Fruit fly (Drosophila melanogaster) whole organism, wandering third instar larva: Measurements from ENCODE around the gene CG14852.

ENCODE experiments used
- Abd-B ChIP-seq: fragments of >200 bp; optimal IDR thresholded peaks from 2 replicates; lab custom pipeline; 2017; ENCODE audit warnings: missing biosample characterization, missing genetic modification characterization
- CrebA ChIP-seq: fragments of 200-800 bp; sonication (Bioruptor generic); optimal IDR thresholded peaks from 2 replicates; lab custom pipeline; 2016; ENCODE audit warnings: missing biosample characterization, mild to moderate bottlenecking, missing genetic modification characterization, borderline replicate concordance
- Dfd ChIP-seq: fragments of >200 bp; optimal IDR thresholded peaks from 2 replicates; lab custom pipeline; 2017; ENCODE audit warnings: missing biosample characterization, missing genetic modification characterization
- Dif ChIP-seq: fragments of 200-275, 200-300 bp; sonication (Bioruptor generic); optimal IDR thresholded peaks from 2 replicates; lab custom pipeline; 2018; ENCODE audit warnings: missing biosample characterization, missing genetic modification characterization; ENCODE audit not compliant: partially characterized antibody
- GATAd ChIP-seq: sonication (Bioruptor generic); optimal IDR thresholded peaks from 2 replicates; lab custom pipeline; 2016; ENCODE audit warnings: missing biosample characterization, missing genetic modification characterization
- HLH106 ChIP-seq: fragments of 200-800 bp; optimal IDR thresholded peaks from 3 replicates; lab custom pipeline; 2019; ENCODE audit warnings: missing biosample characterization, mild to moderate bottlenecking, missing genetic modification characterization, moderate library complexity
- Hnf4 ChIP-seq: fragments of 200-800 bp; sonication (Bioruptor generic); optimal IDR thresholded peaks from 2 replicates; lab custom pipeline; 2016; ENCODE audit warnings: missing biosample characterization, mild to moderate bottlenecking, missing genetic modification characterization
- Hr78 ChIP-seq: fragments of >200 bp; optimal IDR thresholded peaks from 2 replicates; lab custom pipeline; 2017; ENCODE audit warnings: missing biosample characterization, missing genetic modification characterization
- Hr83 ChIP-seq: fragments of 200-300 bp; sonication (Bioruptor generic); optimal IDR thresholded peaks from 2 replicates; lab custom pipeline; 2016; ENCODE audit warnings: missing biosample characterization, mild to moderate bottlenecking, missing genetic modification characterization, moderate library complexity; ENCODE audit not compliant: poor library complexity, severe bottlenecking
- Jra ChIP-seq: sonication (Bioruptor generic); optimal IDR thresholded peaks from 2 replicates; lab custom pipeline; 2016; ENCODE audit warnings: missing biosample characterization, missing genetic modification characterization
- Mio ChIP-seq: sonication (Bioruptor generic); optimal IDR thresholded peaks from 2 replicates; lab custom pipeline; 2016; ENCODE audit warnings: missing biosample characterization, missing genetic modification characterization
- OdsH ChIP-seq: fragments of 200-800 bp; sonication (Bioruptor generic); optimal IDR thresholded peaks from 2 replicates; lab custom pipeline; 2016; ENCODE audit warnings: missing biosample characterization, mild to moderate bottlenecking, missing genetic modification characterization
- dl ChIP-seq, 2 experiments: fragments of 175-275, 200-275 bp in 1 of 2; fragments of 200-275 bp in 1 of 2; sonication (Bioruptor generic); optimal IDR thresholded peaks; lab custom pipeline; 2018; ENCODE audit warnings: mild to moderate bottlenecking in 2 of 2, missing biosample characterization in 2 of 2, missing genetic modification characterization in 2 of 2, moderate library complexity in 2 of 2; ENCODE audit not compliant: partially characterized antibody in 2 of 2, insufficient read depth in 1 of 2
- dmrt93B ChIP-seq: fragments of 200-800 bp; sonication (Bioruptor generic); optimal IDR thresholded peaks from 2 replicates; lab custom pipeline; 2018; ENCODE audit warnings: missing biosample characterization, mild to moderate bottlenecking, missing genetic modification characterization
- dsf ChIP-seq: sonication (Bioruptor generic); optimal IDR thresholded peaks from 2 replicates; lab custom pipeline; 2016; ENCODE audit warnings: missing biosample characterization, missing genetic modification characterization, borderline replicate concordance
- ey ChIP-seq: fragments of 200-800 bp; sonication (Bioruptor generic); optimal IDR thresholded peaks from 2 replicates; lab custom pipeline; 2016; ENCODE audit warnings: missing biosample characterization, missing genetic modification characterization
- foxo ChIP-seq, 2 experiments: fragments of 200-800 bp; sonication (Bioruptor generic); optimal IDR thresholded peaks; 2 replicates in 1 of 2; 3 replicates in 1 of 2; lab custom pipeline; 2016 to 2017; ENCODE audit warnings: missing biosample characterization in 2 of 2, missing genetic modification characterization in 2 of 2
- fru ChIP-seq: fragments of 200-800 bp; sonication (Bioruptor generic); optimal IDR thresholded peaks from 3 replicates; lab custom pipeline; 2016; ENCODE audit warnings: missing biosample characterization, mild to moderate bottlenecking, missing genetic modification characterization
- h ChIP-seq: fragments of 200-800 bp; sonication (Bioruptor generic); optimal IDR thresholded peaks from 3 replicates; lab custom pipeline; 2016; ENCODE audit warnings: missing biosample characterization, mild to moderate bottlenecking, missing genetic modification characterization
- jim ChIP-seq: fragments of 175-275, 200-325 bp; sonication (Bioruptor generic); optimal IDR thresholded peaks from 2 replicates; lab custom pipeline; 2016; ENCODE audit warnings: missing biosample characterization, mild to moderate bottlenecking, missing genetic modification characterization
- lola ChIP-seq: fragments of >200 bp; optimal IDR thresholded peaks from 2 replicates; lab custom pipeline; 2017; ENCODE audit warnings: missing biosample characterization, missing genetic modification characterization
- pan ChIP-seq: fragments of >200 bp; optimal IDR thresholded peaks from 2 replicates; lab custom pipeline; 2017
- psq ChIP-seq: fragments of 200-800 bp; sonication (Bioruptor generic); optimal IDR thresholded peaks from 3 replicates; lab custom pipeline; 2017; ENCODE audit warnings: missing biosample characterization, mild to moderate bottlenecking, missing genetic modification characterization, moderate library complexity
- rgr ChIP-seq: fragments of 200-800 bp; sonication (Bioruptor generic); optimal IDR thresholded peaks from 3 replicates; lab custom pipeline; 2016; ENCODE audit warnings: missing biosample characterization, mild to moderate bottlenecking, missing genetic modification characterization
- sage ChIP-seq: fragments of 200-800 bp; sonication (Bioruptor generic); optimal IDR thresholded peaks from 2 replicates; lab custom pipeline; 2016; ENCODE audit warnings: missing biosample characterization, mild to moderate bottlenecking, missing genetic modification characterization
- sv ChIP-seq: fragments of 200-800 bp; sonication (Bioruptor generic); optimal IDR thresholded peaks from 3 replicates; lab custom pipeline; 2016; ENCODE audit warnings: missing biosample characterization, missing genetic modification characterization
- tai ChIP-seq: sonication (Bioruptor generic); optimal IDR thresholded peaks from 2 replicates; lab custom pipeline; 2016; ENCODE audit warnings: missing biosample characterization, missing genetic modification characterization

The CG14852 gene

dm6 chr3R:14580045-14580579 lies 14.4 kb downstream of the CG14852 start:
- TF ChIP-seq Hr83 (GFP tag; lab: Kevin White, UChicago), result no peak
- TF ChIP-seq OdsH (GFP tag; lab: Kevin White, UChicago), result no peak
- TF ChIP-seq ey (GFP tag; lab: Kevin White, UChicago), result no peak
- no peak for TF ChIP-seq lola
- no peak for TF ChIP-seq fru (GFP tag; lab: Kevin White, UChicago)
- no peak for TF ChIP-seq Mio (GFP tag; lab: Kevin White, UChicago)
- TF ChIP-seq jim (GFP tag; lab: Kevin White, UChicago), result no peak
- TF ChIP-seq, all 38 proteins: peak for 0

- TF ChIP-seq Abd-B (GFP tag; lab: Kevin White, UChicago), result no peak
- no peak for TF ChIP-seq ey (GFP tag; lab: Kevin White, UChicago)
- no peak for TF ChIP-seq pan (lab: Kevin White, UChicago)
- no peak for TF ChIP-seq tai
- no peak for TF ChIP-seq rgr
- TF ChIP-seq dsf (GFP tag; lab: Kevin White, UChicago), result no peak
- TF ChIP-seq Jra (GFP tag; lab: Kevin White, UChicago), result no peak
- no peak for TF ChIP-seq dl (GFP tag; optimal IDR thresholded peaks at IDR 0.05; lab: Kevin White, UChicago; ENCODE audit: insufficient read depth in 1 of 2, partially characterized antibody in 2 of 2)
- TF ChIP-seq Hnf4 (GFP tag; lab: Kevin White, UChicago), result no peak
- no peak for TF ChIP-seq CrebA (GFP tag; lab: Kevin White, UChicago)
- no peak for TF ChIP-seq psq (GFP tag; lab: Kevin White, UChicago)
- TF ChIP-seq sage (GFP tag; lab: Kevin White, UChicago), result no peak
These were observed 21.0 kb downstream of the CG14852 start for dm6 chr3R:14586480-14587443.

DNA sequence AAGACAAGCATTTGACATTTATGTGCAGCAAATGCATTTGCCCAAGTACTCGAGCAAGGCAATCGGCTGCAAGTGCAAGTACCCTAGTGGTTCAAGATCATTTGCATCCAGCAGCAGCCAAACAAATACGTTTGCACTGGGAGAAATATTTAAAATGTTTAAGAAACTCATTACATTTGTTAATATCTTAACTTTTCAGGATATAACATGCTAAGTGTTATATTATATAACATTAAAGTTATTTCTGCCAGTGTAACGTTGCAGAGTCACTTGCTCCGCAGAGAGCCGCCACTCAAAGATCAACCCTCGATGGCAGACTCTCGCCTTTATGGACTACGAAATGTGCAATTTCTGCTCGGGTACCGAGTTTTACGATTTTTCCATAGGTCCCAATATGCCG lies 23.8 kb downstream of the CG14852 start:
- TF ChIP-seq rgr (no peak), HLH106 (tag; lab: Kevin White, UChicago) (no peak), Dfd (GFP tag; lab: Kevin White, UChicago) (no peak), GATAd (GFP tag; lab: Kevin White, UChicago) (no peak), Mio (GFP tag; lab: Kevin White, UChicago) (no peak), CrebA (GFP tag; lab: Kevin White, UChicago) (no peak), Hr78 (GFP tag; lab: Kevin White, UChicago) (no peak), Dif (GFP tag; lab: Kevin White, UChicago) (no peak)

- TF ChIP-seq pan (lab: Kevin White, UChicago) (peak; percentile 76), psq (GFP tag; lab: Kevin White, UChicago) (peak; percentile 18), sv (peak; percentile 41), ey (GFP tag; lab: Kevin White, UChicago) (no peak), foxo (GFP tag; optimal IDR thresholded peaks at IDR 0.05; lab: Kevin White, UChicago) (peak in 1 of 2 experiments; percentile 32), OdsH (GFP tag; lab: Kevin White, UChicago) (peak; percentile 20), lola (no peak), HLH106 (tag; lab: Kevin White, UChicago) (peak; percentile 14), rgr (peak; percentile 15), h (GFP tag; lab: Kevin White, UChicago) (peak; percentile 17)
These were observed 25.2 kb downstream of the CG14852 start for dm6 chr3R:14590753-14591535.

DNA sequence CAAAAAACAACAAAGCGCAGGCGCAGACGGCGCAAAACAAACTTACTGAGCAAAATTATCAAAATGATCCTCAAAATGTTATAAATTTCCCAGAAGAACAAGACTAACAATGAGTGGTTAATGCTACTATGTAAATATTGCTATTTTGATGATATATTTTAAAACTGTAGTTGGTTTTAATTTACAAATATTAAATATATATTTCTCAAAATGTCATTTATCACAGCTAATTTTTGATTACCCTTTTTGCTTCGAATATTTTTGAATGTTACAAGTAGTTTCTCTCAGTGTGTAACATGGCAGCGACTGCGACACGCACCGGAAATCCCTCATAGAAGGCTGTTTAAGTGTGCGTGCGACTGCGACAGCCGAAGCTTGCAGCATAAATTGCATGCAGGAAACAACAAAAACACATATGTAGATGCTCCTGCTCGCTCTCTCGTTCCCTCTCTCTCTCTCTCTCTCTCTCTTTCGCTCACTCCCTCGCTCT lies 32.3 kb downstream of the CG14852 start:
- TF ChIP-seq fru (GFP tag; lab: Kevin White, UChicago) (peak; percentile 10), dmrt93B (GFP tag; lab: Kevin White, UChicago) (no peak), tai (no peak), HLH106 (tag; lab: Kevin White, UChicago) (peak; percentile 5), foxo (GFP tag; optimal IDR thresholded peaks at IDR 0.05; lab: Kevin White, UChicago) (peak in 1 of 2 experiments; percentile 18)
- TF ChIP-seq, all 38 proteins: peak for 3
